Worm (Caenorhabditis elegans) whole organism, mixed stage, embryonic: Measurements from ENCODE around the gene scl-20.
"Not testable (repeated sequence)": the region's sequence is repeated elsewhere in the genome, so short reads cannot be mapped to it uniquely, and the experiment has no call there.

Source experiments
- ceh-83 ChIP-seq: fragments of 200-800 bp; sonication (Bioruptor generic); optimal IDR thresholded peaks from 2 replicates; lab custom pipeline; 2018; ENCODE audit warnings: mild to moderate bottlenecking, missing genetic modification characterization, missing compliant biosample characterization
- lsy-2 ChIP-seq: fragments of 150-350 bp; optimal IDR thresholded peaks from 2 replicates; lab custom pipeline; 2014; ENCODE audit warnings: missing biosample characterization, missing genetic modification characterization
- nhr-12 ChIP-seq: fragments of 150-350 bp; optimal IDR thresholded peaks from 2 replicates; lab custom pipeline; 2014; ENCODE audit warnings: missing biosample characterization, missing genetic modification characterization
- nhr-237 ChIP-seq: fragments of 150-350 bp; optimal IDR thresholded peaks from 2 replicates; lab custom pipeline; 2014; ENCODE audit warnings: missing biosample characterization, missing genetic modification characterization
- nhr-28 ChIP-seq: fragments of 150-350 bp; optimal IDR thresholded peaks from 2 replicates; lab custom pipeline; 2014; ENCODE audit warnings: missing biosample characterization, missing genetic modification characterization
- pha-4 ChIP-seq: fragments of 150-350 bp; optimal IDR thresholded peaks from 2 replicates; lab custom pipeline; 2018; ENCODE audit warnings: missing biosample characterization, missing genetic modification reagents, missing genetic modification characterization
- sptf-1 ChIP-seq: sonication (generic microtip); optimal IDR thresholded peaks from 2 replicates; lab custom pipeline; 2017; ENCODE audit warnings: mild to moderate bottlenecking, missing genetic modification characterization, moderate library complexity, missing compliant biosample characterization

ce11 chrV:18754328-18754727 is 20.0 kb upstream of the scl-20 start, which contains the start of gene clec-254:
- TF ChIP-seq lsy-2; nhr-237; nhr-12 (tag; lab: Kevin White, UChicago); ceh-83; nhr-28 (tag; lab: Kevin White, UChicago); pha-4 (tag; lab: Kevin White, UChicago); sptf-1 (tag; lab: Kevin White, UChicago): not testable (repeated sequence)
